Fruit fly (Drosophila melanogaster) whole organism, embryonic: ENCODE results near the gene Sur.
A peak's percentile ranks its signal among the peaks of the same experiment; 100 is the strongest.

Experiments used
- Ada2b ChIP-seq: fragments of 200-800 bp; sonication (Bioruptor generic); IDR thresholded peaks from 2 replicates; pipeline ENCODE4 v1.3.6; 2022; ENCODE audit warnings: missing biosample characterization, missing genetic modification characterization
- Adf1 ChIP-seq: fragments of 200-800 bp; sonication (Bioruptor generic); IDR thresholded peaks from 2 replicates; pipeline ENCODE4 v1.3.6; 2022; ENCODE audit warnings: missing biosample characterization, missing genetic modification characterization
- CG10267 ChIP-seq: fragments of 200-800 bp; sonication (Bioruptor generic); optimal IDR thresholded peaks from 2 replicates; lab custom pipeline; 2018; ENCODE audit warnings: missing biosample characterization, mild to moderate bottlenecking, missing genetic modification characterization, moderate library complexity
- CG11398 ChIP-seq: fragments of 200-800 bp; sonication (Bioruptor generic); optimal IDR thresholded peaks from 2 replicates; lab custom pipeline; 2016; ENCODE audit warnings: missing biosample characterization, missing genetic modification characterization
- CG11504 ChIP-seq: fragments of 200-800 bp; sonication (Bioruptor generic); optimal IDR thresholded peaks from 3 replicates; lab custom pipeline; 2019; ENCODE audit warnings: missing biosample characterization, mild to moderate bottlenecking, missing genetic modification characterization, moderate library complexity
- CG13424 ChIP-seq: fragments of 200-800 bp; sonication (Bioruptor generic); optimal IDR thresholded peaks from 2 replicates; lab custom pipeline; 2019; ENCODE audit warnings: missing biosample characterization, mild to moderate bottlenecking, missing genetic modification characterization, moderate library complexity
- CG15601 ChIP-seq: fragments of 200-800 bp; sonication (Bioruptor generic); optimal IDR thresholded peaks from 3 replicates; lab custom pipeline; 2019; ENCODE audit warnings: missing biosample characterization, mild to moderate bottlenecking, missing genetic modification characterization, moderate library complexity
- CG17568 ChIP-seq: fragments of 200-800 bp; sonication (Bioruptor generic); optimal IDR thresholded peaks from 2 replicates; lab custom pipeline; 2018; ENCODE audit warnings: missing biosample characterization, mild to moderate bottlenecking, missing genetic modification characterization, moderate library complexity
- CG2129 ChIP-seq: fragments of 200-800 bp; sonication (Bioruptor generic); IDR thresholded peaks from 2 replicates; pipeline ENCODE4 v1.3.6; 2022; ENCODE audit warnings: missing biosample characterization, missing genetic modification characterization; ENCODE audit not compliant: partially characterized antibody
- CG3065 ChIP-seq: fragments of 200-800 bp; sonication (Bioruptor generic); optimal IDR thresholded peaks from 2 replicates; lab custom pipeline; 2016; ENCODE audit warnings: missing biosample characterization, missing genetic modification characterization
- CG33213 ChIP-seq: fragments of 200-800 bp; sonication (Bioruptor generic); optimal IDR thresholded peaks from 3 replicates; lab custom pipeline; 2016; ENCODE audit warnings: missing biosample characterization, missing genetic modification characterization
- CG34224 ChIP-seq: fragments of 200-800 bp; sonication (Bioruptor generic); IDR thresholded peaks from 3 replicates; pipeline ENCODE4 v1.3.6; 2022; ENCODE audit warnings: missing biosample characterization, missing genetic modification characterization; ENCODE audit not compliant: partially characterized antibody
- CG34422 ChIP-seq: fragments of 200-800 bp; sonication (Bioruptor generic); IDR thresholded peaks from 3 replicates; pipeline ENCODE4 v1.3.6; 2022; ENCODE audit warnings: missing biosample characterization, missing genetic modification characterization
- CG5953 ChIP-seq: fragments of 200-800 bp; sonication (Bioruptor generic); IDR thresholded peaks from 2 replicates; pipeline ENCODE4 v1.3.6; 2022; ENCODE audit warnings: missing biosample characterization, missing genetic modification characterization
- CG7271 ChIP-seq: fragments of 200-800 bp; sonication (Bioruptor generic); optimal IDR thresholded peaks from 2 replicates; lab custom pipeline; 2018; ENCODE audit warnings: missing biosample characterization, mild to moderate bottlenecking, missing genetic modification characterization, moderate library complexity
- CG7745 ChIP-seq: fragments of 200-800 bp; sonication (Bioruptor generic); optimal IDR thresholded peaks from 2 replicates; lab custom pipeline; 2018; ENCODE audit warnings: missing biosample characterization, mild to moderate bottlenecking, missing genetic modification characterization, moderate library complexity
- Deaf1 ChIP-seq: fragments of 200-800 bp; optimal IDR thresholded peaks from 3 replicates; lab custom pipeline; 2019; ENCODE audit warnings: missing biosample characterization, mild to moderate bottlenecking, missing genetic modification characterization, moderate library complexity
- E2f2 ChIP-seq: fragments of 200-800 bp; sonication (Bioruptor generic); IDR thresholded peaks from 2 replicates; pipeline ENCODE4 v1.3.6; 2022; ENCODE audit warnings: missing biosample characterization, missing genetic modification characterization
- MBD-R2 ChIP-seq: fragments of 200-800 bp; sonication (Bioruptor generic); IDR thresholded peaks from 2 replicates; pipeline ENCODE4 v1.3.6; 2022; ENCODE audit warnings: missing biosample characterization, missing genetic modification characterization
- MESR4 ChIP-seq: fragments of 200-800 bp; sonication (Bioruptor generic); optimal IDR thresholded peaks from 2 replicates; lab custom pipeline; 2018; ENCODE audit warnings: missing biosample characterization, mild to moderate bottlenecking, missing genetic modification characterization, moderate library complexity
- MTF-1 ChIP-seq: fragments of 200-800 bp; sonication (Bioruptor generic); optimal IDR thresholded peaks from 2 replicates; lab custom pipeline; 2018; ENCODE audit warnings: missing biosample characterization, mild to moderate bottlenecking, missing genetic modification characterization, borderline replicate concordance
- Max ChIP-seq: fragments of 200-800 bp; sonication (Bioruptor generic); optimal IDR thresholded peaks from 2 replicates; lab custom pipeline; 2016; ENCODE audit warnings: missing biosample characterization, mild to moderate bottlenecking, missing genetic modification characterization
- Pdp1 ChIP-seq, 2 experiments: fragments of 200-800 bp; sonication (Bioruptor generic); optimal IDR thresholded peaks; 3 replicates each; lab custom pipeline; 2016; ENCODE audit warnings: missing biosample characterization in 2 of 2, missing genetic modification characterization in 2 of 2, mild to moderate bottlenecking in 1 of 2, moderate library complexity in 1 of 2
- Rfx ChIP-seq: fragments of 200-800 bp; sonication (Bioruptor generic); IDR thresholded peaks from 2 replicates; pipeline ENCODE4 v1.3.6; 2022; ENCODE audit warnings: missing biosample characterization, missing genetic modification characterization
- Trl ChIP-seq, 3 experiments: fragments of >200 bp in 2 of 3; fragments of 200-800 bp in 1 of 3; sonication (Bioruptor generic) in 1 of 3; optimal IDR thresholded peaks; 2 replicates in 1 of 3; 3 replicates in 2 of 3; lab custom pipeline; 2016 to 2017; ENCODE audit warnings: missing biosample characterization in 1 of 3, missing genetic modification characterization in 1 of 3
- Xrp1 ChIP-seq: fragments of 200-800 bp; sonication (Bioruptor generic); IDR thresholded peaks from 2 replicates; pipeline ENCODE4 v1.3.6; 2022; ENCODE audit warnings: missing biosample characterization, missing genetic modification characterization
- bbx ChIP-seq: fragments of 200-800 bp; sonication (Bioruptor generic); IDR thresholded peaks from 2 replicates; pipeline ENCODE4 v1.3.6; 2022; ENCODE audit warnings: missing biosample characterization, missing genetic modification characterization; ENCODE audit not compliant: partially characterized antibody
- chif ChIP-seq, 2 experiments: fragments of 200-800 bp; sonication (Bioruptor generic); optimal IDR thresholded peaks; 3 replicates each; lab custom pipeline; 2016; ENCODE audit warnings: missing biosample characterization in 2 of 2, missing genetic modification characterization in 2 of 2
- chinmo ChIP-seq: fragments of 200-800 bp; sonication (Bioruptor generic); IDR thresholded peaks from 4 replicates; pipeline ENCODE4 v1.3.6; 2022; ENCODE audit warnings: missing biosample characterization, missing genetic modification characterization; ENCODE audit not compliant: partially characterized antibody
- dmrt99B ChIP-seq: fragments of 200-800 bp; sonication (Bioruptor generic); optimal IDR thresholded peaks from 2 replicates; lab custom pipeline; 2018; ENCODE audit warnings: missing biosample characterization, mild to moderate bottlenecking, missing genetic modification characterization, moderate library complexity
- fru ChIP-seq: fragments of >200 bp; optimal IDR thresholded peaks from 2 replicates; lab custom pipeline; 2017
- grau ChIP-seq: fragments of 200-800 bp; optimal IDR thresholded peaks from 3 replicates; lab custom pipeline; 2019; ENCODE audit warnings: missing biosample characterization, mild to moderate bottlenecking, missing genetic modification characterization, moderate library complexity
- grn ChIP-seq: fragments of 200-800 bp; sonication (Bioruptor generic); optimal IDR thresholded peaks from 3 replicates; lab custom pipeline; 2017; ENCODE audit warnings: missing biosample characterization, missing genetic modification characterization
- gsb ChIP-seq: fragments of 200-800 bp; sonication (Bioruptor generic); IDR thresholded peaks from 2 replicates; pipeline ENCODE4 v1.3.6; 2022; ENCODE audit warnings: missing biosample characterization, missing genetic modification characterization
- ham ChIP-seq: fragments of 200-800 bp; sonication (Bioruptor generic); IDR thresholded peaks from 2 replicates; pipeline ENCODE4 v1.3.6; 2022; ENCODE audit warnings: missing biosample characterization, missing genetic modification characterization
- insv ChIP-seq, 2 experiments: fragments of 200-800 bp; sonication (Bioruptor generic); optimal IDR thresholded peaks; 3 replicates each; lab custom pipeline; 2016 to 2018; ENCODE audit warnings: missing biosample characterization in 2 of 2, missing genetic modification characterization in 2 of 2
- jing ChIP-seq: fragments of 200-800 bp; sonication (Bioruptor generic); optimal IDR thresholded peaks from 2 replicates; lab custom pipeline; 2018; ENCODE audit warnings: missing biosample characterization, mild to moderate bottlenecking, missing genetic modification characterization
- kah ChIP-seq: fragments of 200-800 bp; sonication (Bioruptor generic); optimal IDR thresholded peaks from 2 replicates; lab custom pipeline; 2018; ENCODE audit warnings: missing biosample characterization, mild to moderate bottlenecking, missing genetic modification characterization
- lbe ChIP-seq: fragments of 200-800 bp; sonication (Bioruptor generic); optimal IDR thresholded peaks from 2 replicates; lab custom pipeline; 2016; ENCODE audit warnings: missing biosample characterization, mild to moderate bottlenecking, missing genetic modification characterization
- otp ChIP-seq: fragments of 200-800 bp; sonication (Bioruptor generic); IDR thresholded peaks from 3 replicates; pipeline ENCODE4, ENCODE4 v1.3.6; 2022; ENCODE audit warnings: missing biosample characterization, missing genetic modification characterization
- pb ChIP-seq: fragments of 200-800 bp; sonication (Bioruptor generic); optimal IDR thresholded peaks from 3 replicates; lab custom pipeline; 2016; ENCODE audit warnings: missing biosample characterization, missing genetic modification characterization
- ro ChIP-seq: fragments of 200-800 bp; sonication (Bioruptor generic); IDR thresholded peaks from 2 replicates; pipeline ENCODE4 v1.3.6; 2022; ENCODE audit warnings: missing biosample characterization, missing genetic modification characterization
- salm ChIP-seq: fragments of 200-800 bp; sonication (Bioruptor generic); optimal IDR thresholded peaks from 2 replicates; lab custom pipeline; 2018; ENCODE audit warnings: missing biosample characterization, mild to moderate bottlenecking, missing genetic modification characterization
- scrt ChIP-seq: fragments of 200-800 bp; sonication (Bioruptor generic); optimal IDR thresholded peaks from 2 replicates; lab custom pipeline; 2018; ENCODE audit warnings: missing biosample characterization, mild to moderate bottlenecking, missing genetic modification characterization, moderate library complexity
- sna ChIP-seq: fragments of 200-800 bp; sonication (Bioruptor generic); IDR thresholded peaks from 2 replicates; pipeline ENCODE4 v1.3.6; 2022; ENCODE audit warnings: missing biosample characterization, missing genetic modification characterization; ENCODE audit not compliant: partially characterized antibody
- so ChIP-seq: fragments of 200-800 bp; sonication (Bioruptor generic); IDR thresholded peaks from 3 replicates; pipeline ENCODE4 v1.3.6; 2022; ENCODE audit warnings: missing biosample characterization, missing genetic modification characterization
- stwl ChIP-seq: fragments of 200-800 bp; sonication (Bioruptor generic); optimal IDR thresholded peaks from 3 replicates; lab custom pipeline; 2018; ENCODE audit warnings: missing biosample characterization, mild to moderate bottlenecking, missing genetic modification characterization, moderate library complexity
- tna ChIP-seq: fragments of 200-800 bp; sonication (Bioruptor generic); IDR thresholded peaks from 2 replicates; pipeline ENCODE4 v1.3.6; 2022; ENCODE audit warnings: missing biosample characterization, missing genetic modification characterization; ENCODE audit not compliant: partially characterized antibody
- ttk ChIP-seq: fragments of 200-800 bp; sonication (Bioruptor generic); IDR thresholded peaks from 2 replicates; pipeline ENCODE4 v2.1.2; 2022; ENCODE audit warnings: missing biosample characterization, missing genetic modification characterization

Sur gene

DNA sequence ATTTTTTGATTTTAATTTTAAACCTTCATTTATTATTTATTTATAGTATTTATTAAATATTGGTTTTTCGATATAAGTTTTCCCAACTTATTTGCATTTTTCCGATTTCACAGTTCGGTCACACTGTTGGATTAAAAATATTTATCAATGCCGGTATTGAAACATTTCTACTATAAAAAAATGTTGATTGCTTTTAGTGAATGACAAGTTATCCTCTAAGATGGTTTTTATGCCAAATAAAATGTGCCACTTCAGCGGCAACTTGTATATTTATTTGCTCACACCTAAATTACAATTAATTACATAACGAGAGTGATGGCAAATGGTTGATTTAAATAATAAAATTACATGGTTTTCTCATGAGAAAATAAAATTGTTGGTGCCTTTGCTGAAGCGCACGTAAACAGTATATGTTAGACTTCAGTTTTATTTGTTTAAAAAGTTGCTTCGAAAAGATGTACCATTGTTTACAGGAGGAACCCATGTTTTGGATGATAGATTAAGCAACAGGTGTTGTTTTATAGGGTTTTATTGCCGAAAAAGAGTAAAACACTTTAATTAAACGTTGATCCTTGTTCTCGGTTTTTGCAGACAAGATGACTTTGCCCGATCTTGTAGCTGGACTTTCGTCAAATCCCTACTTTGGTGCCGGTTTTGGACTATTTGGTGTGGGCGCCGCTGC, 23.8 kb upstream of the Sur start, which contains the start of gene Bcs1 (continued):
- TF ChIP-seq MTF-1 (GFP tag; lab: Kevin White, UChicago): no peak
- TF ChIP-seq Rfx: no peak
- TF ChIP-seq so (GFP tag; lab: Robert Waterston, UW): no peak
- no peak for TF ChIP-seq bbx (GFP tag; lab: Robert Waterston, UW)
- no peak for TF ChIP-seq insv (GFP tag; optimal IDR thresholded peaks at IDR 0.05; lab: Kevin White, UChicago)
- no peak for TF ChIP-seq pb (GFP tag; lab: Kevin White, UChicago)
- TF ChIP-seq Deaf1 (tag; lab: Kevin White, UChicago): no peak
- no peak for TF ChIP-seq fru (lab: Kevin White, UChicago)
- peak; percentile 9 for TF ChIP-seq CG10267 (tag; lab: Kevin White, UChicago)
- peak; percentile 62 for TF ChIP-seq lbe (GFP tag; lab: Kevin White, UChicago)
- no peak for TF ChIP-seq CG11398 (GFP tag; lab: Kevin White, UChicago)
- no peak for TF ChIP-seq Max (GFP tag; lab: Kevin White, UChicago)
- TF ChIP-seq CG7745 (tag; lab: Kevin White, UChicago): no peak
- peak; percentile 24 for TF ChIP-seq stwl (tag; lab: Kevin White, UChicago)
- no peak for TF ChIP-seq grn (GFP tag; lab: Kevin White, UChicago)
- TF ChIP-seq CG3065 (GFP tag; lab: Kevin White, UChicago): no peak
- peak; percentile 15 for TF ChIP-seq CG15601
- no peak for TF ChIP-seq CG5953 (GFP tag; lab: Robert Waterston, UW)
- TF ChIP-seq CG33213: no peak
- TF ChIP-seq ro (GFP tag; lab: Robert Waterston, UW): no peak
- TF ChIP-seq CG2129 (GFP tag; lab: Robert Waterston, UW): no peak
- TF ChIP-seq grau (tag; lab: Kevin White, UChicago): no peak
- TF ChIP-seq Trl (optimal IDR thresholded peaks at IDR 0.05; lab: Kevin White, UChicago): no peak
- TF ChIP-seq Trl (GFP tag; optimal IDR thresholded peaks at IDR 0.05; lab: Kevin White, UChicago): no peak
- TF ChIP-seq CG7271 (tag; lab: Kevin White, UChicago): no peak
- peak in 1 of 2 experiments; percentile 95 for TF ChIP-seq Pdp1 (GFP tag; optimal IDR thresholded peaks at IDR 0.05; lab: Kevin White, UChicago)
- TF ChIP-seq ham (GFP tag; lab: Robert Waterston, UW): no peak
- no peak for TF ChIP-seq CG17568
- TF ChIP-seq ttk (GFP tag; lab: Robert Waterston, UW): no peak
- no peak for TF ChIP-seq jing
- TF ChIP-seq Xrp1 (GFP tag; lab: Robert Waterston, UW): no peak
- TF ChIP-seq chif (GFP tag; optimal IDR thresholded peaks at IDR 0.05; lab: Kevin White, UChicago): no peak
- TF ChIP-seq scrt (GFP tag; lab: Kevin White, UChicago): peak; percentile 15
- peak; percentile 91 for TF ChIP-seq kah (GFP tag; lab: Kevin White, UChicago)
- no peak for TF ChIP-seq otp
- TF ChIP-seq gsb (GFP tag; lab: Robert Waterston, UW): no peak
- TF ChIP-seq Ada2b (GFP tag; lab: Robert Waterston, UW): no peak
- peak; percentile 13 for TF ChIP-seq MESR4 (GFP tag; lab: Kevin White, UChicago)
- no peak for TF ChIP-seq Adf1 (GFP tag; lab: Robert Waterston, UW)
- no peak for TF ChIP-seq salm (tag; lab: Kevin White, UChicago)
- TF ChIP-seq CG11504 (tag; lab: Kevin White, UChicago): no peak

DNA sequence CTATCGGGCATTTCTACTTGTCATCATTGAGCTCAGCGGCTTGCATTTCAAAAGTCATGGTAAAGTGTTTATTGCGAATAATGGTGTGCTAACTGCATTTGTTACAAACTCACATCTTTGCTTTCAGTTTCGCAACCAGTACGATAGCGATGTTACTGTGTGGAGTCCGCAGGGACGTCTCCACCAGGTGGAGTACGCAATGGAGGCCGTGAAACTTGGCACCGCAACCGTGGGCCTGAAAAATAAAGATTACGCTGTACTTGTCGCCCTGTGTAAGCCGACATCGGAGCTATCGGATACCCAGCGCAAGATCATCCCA, 22.4 kb upstream of the Sur start:
- TF ChIP-seq sna (GFP tag; lab: Robert Waterston, UW): 0 out of 2 replicates have a peak, but pooled peaks have one; percentile 3
- peak; percentile 58 for TF ChIP-seq MESR4 (GFP tag; lab: Kevin White, UChicago)
- no peak for TF ChIP-seq CG13424
- TF ChIP-seq dmrt99B: no peak
- TF ChIP-seq chinmo (GFP tag; lab: Robert Waterston, UW): 0 out of 4 replicates have a peak, but pooled peaks have one; percentile 36
- peak; percentile 25; the same call in 1 of the 2 replicates for TF ChIP-seq E2f2
- TF ChIP-seq CG2129 (GFP tag; lab: Robert Waterston, UW): peak; percentile 15; the same call in 1 of the 2 replicates
- TF ChIP-seq CG34224 (GFP tag; lab: Robert Waterston, UW): peak; percentile 43; the same call in 2 of the 3 replicates
- no peak for TF ChIP-seq CG10267 (tag; lab: Kevin White, UChicago)
- TF ChIP-seq CG34422 (GFP tag; lab: Robert Waterston, UW): 0 out of 3 replicates have a peak, but pooled peaks have one; percentile 46
- TF ChIP-seq tna (GFP tag; lab: Robert Waterston, UW): no peak
- TF ChIP-seq MBD-R2 (GFP tag; lab: Robert Waterston, UW): peak; percentile 71
